Fruit fly (Drosophila melanogaster) whole organism, embryonic: ENCODE data around the gene Claspin.
A peak's percentile ranks its signal among the peaks of the same experiment; 100 is the strongest.

Experiments
- Awh ChIP-seq: fragments of 200-800 bp; sonication (Bioruptor generic); IDR thresholded peaks from 2 replicates; pipeline ENCODE4, ENCODE4 v1.3.6; 2022; ENCODE audit warnings: missing biosample characterization, missing genetic modification characterization
- BEAF-32 ChIP-seq: fragments of 200-800 bp; sonication (Bioruptor generic); optimal IDR thresholded peaks from 3 replicates; lab custom pipeline; 2017; ENCODE audit warnings: missing biosample characterization, missing genetic modification characterization, mild to moderate bottlenecking, moderate library complexity, missing genetic modification reagents
- Bteb2 ChIP-seq: fragments of 200-800 bp; sonication (Bioruptor generic); optimal IDR thresholded peaks from 2 replicates; lab custom pipeline; 2016; ENCODE audit warnings: missing biosample characterization, missing genetic modification characterization
- CG10147 ChIP-seq: fragments of 200-800 bp; sonication (Bioruptor generic); optimal IDR thresholded peaks from 2 replicates; lab custom pipeline; 2019; ENCODE audit warnings: missing biosample characterization, mild to moderate bottlenecking, missing genetic modification characterization, moderate library complexity
- CG11504 ChIP-seq: fragments of 200-800 bp; sonication (Bioruptor generic); optimal IDR thresholded peaks from 3 replicates; lab custom pipeline; 2019; ENCODE audit warnings: missing biosample characterization, mild to moderate bottlenecking, missing genetic modification characterization, moderate library complexity
- CG11560 ChIP-seq: fragments of 200-800 bp; sonication (Bioruptor generic); IDR thresholded peaks from 3 replicates; pipeline ENCODE4 v1.3.6; 2022; ENCODE audit warnings: missing biosample characterization, missing genetic modification characterization
- CG12769 ChIP-seq: fragments of 200-800 bp; sonication (Bioruptor generic); optimal IDR thresholded peaks from 2 replicates; lab custom pipeline; 2019; ENCODE audit warnings: missing biosample characterization, mild to moderate bottlenecking, missing genetic modification characterization, moderate library complexity
- CG13424 ChIP-seq: fragments of 200-800 bp; sonication (Bioruptor generic); optimal IDR thresholded peaks from 2 replicates; lab custom pipeline; 2019; ENCODE audit warnings: missing biosample characterization, mild to moderate bottlenecking, missing genetic modification characterization, moderate library complexity
- CG1529 ChIP-seq: fragments of 200-800 bp; sonication (Bioruptor generic); optimal IDR thresholded peaks from 3 replicates; lab custom pipeline; 2018; ENCODE audit warnings: missing biosample characterization, missing genetic modification characterization
- CG31224 ChIP-seq: fragments of 200-800 bp; sonication (Bioruptor generic); IDR thresholded peaks from 2 replicates; pipeline ENCODE4 v1.3.6; 2022; ENCODE audit warnings: missing biosample characterization, missing genetic modification characterization
- CG31388 ChIP-seq: fragments of 200-800 bp; sonication (Bioruptor generic); optimal IDR thresholded peaks from 2 replicates; lab custom pipeline; 2016; ENCODE audit warnings: missing biosample characterization, missing genetic modification characterization
- CG3407 ChIP-seq: fragments of 200-800 bp; sonication (Bioruptor generic); optimal IDR thresholded peaks from 2 replicates; lab custom pipeline; 2018; ENCODE audit warnings: missing biosample characterization, mild to moderate bottlenecking, missing genetic modification characterization
- CG34422 ChIP-seq: fragments of 200-800 bp; sonication (Bioruptor generic); IDR thresholded peaks from 3 replicates; pipeline ENCODE4 v1.3.6; 2022; ENCODE audit warnings: missing biosample characterization, missing genetic modification characterization
- CG6654 ChIP-seq: fragments of 200-800 bp; sonication (Bioruptor generic); optimal IDR thresholded peaks from 2 replicates; lab custom pipeline; 2017; ENCODE audit warnings: missing biosample characterization, mild to moderate bottlenecking, missing genetic modification characterization
- CG6765 ChIP-seq: fragments of 200-800 bp; sonication (Bioruptor generic); optimal IDR thresholded peaks from 3 replicates; lab custom pipeline; 2017; ENCODE audit warnings: missing biosample characterization, mild to moderate bottlenecking, missing genetic modification characterization
- CG8290 ChIP-seq, 3 experiments: fragments of 200-800 bp; sonication (Bioruptor generic); optimal IDR thresholded peaks; 2 replicates each; lab custom pipeline; 2016 to 2019; ENCODE audit warnings: missing biosample characterization in 3 of 3, missing genetic modification characterization in 3 of 3, mild to moderate bottlenecking in 2 of 3, moderate library complexity in 1 of 3
- CG8359 ChIP-seq: fragments of 200-800 bp; sonication (Bioruptor generic); optimal IDR thresholded peaks from 2 replicates; lab custom pipeline; 2017; ENCODE audit warnings: missing biosample characterization, mild to moderate bottlenecking, missing genetic modification characterization, borderline replicate concordance
- CG8944 ChIP-seq: fragments of 200-800 bp; sonication (Bioruptor generic); optimal IDR thresholded peaks from 3 replicates; lab custom pipeline; 2016; ENCODE audit warnings: missing biosample characterization, missing genetic modification characterization
- CoRest ChIP-seq: fragments of 200-800 bp; sonication (Bioruptor generic); optimal IDR thresholded peaks from 3 replicates; lab custom pipeline; 2018; ENCODE audit warnings: missing biosample characterization, mild to moderate bottlenecking, missing genetic modification characterization, moderate library complexity
- Dek ChIP-seq: fragments of 200-800 bp; sonication (Bioruptor generic); optimal IDR thresholded peaks from 3 replicates; lab custom pipeline; 2019; ENCODE audit warnings: missing biosample characterization, mild to moderate bottlenecking, missing genetic modification characterization, moderate library complexity
- Doc3 ChIP-seq: fragments of 200-800 bp; sonication (Bioruptor generic); IDR thresholded peaks from 3 replicates; pipeline ENCODE4 v1.3.6; 2022; ENCODE audit warnings: missing biosample characterization, missing genetic modification characterization; ENCODE audit not compliant: partially characterized antibody
- Dref ChIP-seq: fragments of 200-800 bp; sonication (Bioruptor generic); IDR thresholded peaks from 2 replicates; pipeline ENCODE4 v1.3.6; 2022; ENCODE audit warnings: missing biosample characterization, missing genetic modification characterization
- Drgx ChIP-seq: fragments of 200-800 bp; sonication (Bioruptor generic); IDR thresholded peaks from 2 replicates; pipeline ENCODE4 v1.3.6; 2022; ENCODE audit warnings: missing biosample characterization, missing genetic modification characterization
- Gsc ChIP-seq: fragments of 200-800 bp; sonication (Bioruptor generic); IDR thresholded peaks from 2 replicates; pipeline ENCODE4 v1.3.6; 2022; ENCODE audit warnings: missing biosample characterization, missing genetic modification characterization
- H15 ChIP-seq: fragments of 200-800 bp; sonication (Bioruptor generic); IDR thresholded peaks from 3 replicates; pipeline ENCODE4 v1.3.6; 2022; ENCODE audit warnings: missing biosample characterization, missing genetic modification characterization
- HLHmδ ChIP-seq: fragments of 200-800 bp; sonication (Bioruptor generic); optimal IDR thresholded peaks from 2 replicates; lab custom pipeline; 2018; ENCODE audit warnings: missing biosample characterization, mild to moderate bottlenecking, missing genetic modification characterization, moderate library complexity
- Hr3 ChIP-seq: fragments of 200-800 bp; sonication (Bioruptor generic); optimal IDR thresholded peaks from 3 replicates; lab custom pipeline; 2016; ENCODE audit warnings: missing biosample characterization, missing genetic modification characterization
- Med ChIP-seq: fragments of 200-800 bp; sonication (Bioruptor generic); peaks from one replicate; lab custom pipeline; 2016; ENCODE audit warnings: missing biosample characterization, missing genetic modification characterization, mild to moderate bottlenecking, inconsistent platforms, moderate library complexity
- Mrtf ChIP-seq: fragments of 200-800 bp; sonication (Bioruptor generic); IDR thresholded peaks from 3 replicates; pipeline ENCODE4 v1.3.6; 2022; ENCODE audit warnings: missing biosample characterization, missing genetic modification characterization
- Neu2 ChIP-seq: fragments of 200-800 bp; sonication (Bioruptor generic); optimal IDR thresholded peaks from 3 replicates; lab custom pipeline; 2016; ENCODE audit warnings: missing biosample characterization, missing genetic modification characterization, borderline replicate concordance
- PHDP ChIP-seq: fragments of 200-800 bp; sonication (Bioruptor generic); optimal IDR thresholded peaks from 3 replicates; lab custom pipeline; 2018; ENCODE audit warnings: missing biosample characterization, mild to moderate bottlenecking, missing genetic modification characterization, moderate library complexity
- Sox100B ChIP-seq: fragments of 200-800 bp; sonication (Bioruptor generic); optimal IDR thresholded peaks from 3 replicates; lab custom pipeline; 2018; ENCODE audit warnings: missing biosample characterization, mild to moderate bottlenecking, missing genetic modification characterization
- aop ChIP-seq: fragments of 200-800 bp; sonication (Bioruptor generic); IDR thresholded peaks from 2 replicates; pipeline ENCODE4 v1.3.6; 2022; ENCODE audit warnings: missing biosample characterization, missing genetic modification characterization
- bsh ChIP-seq, 2 experiments: fragments of 200-800 bp; sonication (Bioruptor generic); optimal IDR thresholded peaks; 2 replicates each; lab custom pipeline; 2017 to 2018; ENCODE audit warnings: mild to moderate bottlenecking in 2 of 2, missing biosample characterization in 2 of 2, missing genetic modification characterization in 2 of 2, moderate library complexity in 1 of 2
- cad ChIP-seq: fragments of >200 bp; optimal IDR thresholded peaks from 2 replicates; lab custom pipeline; 2017; ENCODE audit warnings: missing biosample characterization, missing genetic modification characterization
- dm ChIP-seq: fragments of 200-800 bp; sonication (Bioruptor generic); optimal IDR thresholded peaks from 3 replicates; lab custom pipeline; 2016; ENCODE audit warnings: missing biosample characterization, missing genetic modification characterization
- dmrt11E ChIP-seq: fragments of 200-800 bp; sonication (Bioruptor generic); optimal IDR thresholded peaks from 3 replicates; lab custom pipeline; 2018; ENCODE audit warnings: missing biosample characterization, mild to moderate bottlenecking, missing genetic modification characterization, moderate library complexity
- dmrt99B ChIP-seq: fragments of 200-800 bp; sonication (Bioruptor generic); optimal IDR thresholded peaks from 2 replicates; lab custom pipeline; 2018; ENCODE audit warnings: missing biosample characterization, mild to moderate bottlenecking, missing genetic modification characterization, moderate library complexity
- gce ChIP-seq: fragments of 200-800 bp; sonication (Bioruptor generic); IDR thresholded peaks from 3 replicates; pipeline ENCODE4 v1.3.6; 2022; ENCODE audit warnings: missing biosample characterization, missing genetic modification characterization
- hth ChIP-seq: fragments of >200 bp; optimal IDR thresholded peaks from 2 replicates; lab custom pipeline; 2017; ENCODE audit warnings: inconsistent platforms
- kah ChIP-seq: fragments of 200-800 bp; sonication (Bioruptor generic); optimal IDR thresholded peaks from 2 replicates; lab custom pipeline; 2018; ENCODE audit warnings: missing biosample characterization, mild to moderate bottlenecking, missing genetic modification characterization
- onecut ChIP-seq: fragments of 200-800 bp; sonication (Bioruptor generic); IDR thresholded peaks from 2 replicates; pipeline ENCODE4 v1.3.6; 2022; ENCODE audit warnings: missing biosample characterization, missing genetic modification characterization
- pb ChIP-seq: fragments of 200-800 bp; sonication (Bioruptor generic); optimal IDR thresholded peaks from 3 replicates; lab custom pipeline; 2016; ENCODE audit warnings: missing biosample characterization, missing genetic modification characterization
- schlank ChIP-seq: fragments of 200-800 bp; sonication (Bioruptor generic); optimal IDR thresholded peaks from 2 replicates; lab custom pipeline; 2018; ENCODE audit warnings: missing biosample characterization, mild to moderate bottlenecking, missing genetic modification characterization
- sens ChIP-seq: fragments of 200-800 bp; sonication (Bioruptor generic); peaks from one replicate; lab custom pipeline; 2016; ENCODE audit warnings: missing biosample characterization, missing genetic modification characterization
- sna ChIP-seq: fragments of 200-800 bp; sonication (Bioruptor generic); IDR thresholded peaks from 2 replicates; pipeline ENCODE4 v1.3.6; 2022; ENCODE audit warnings: missing biosample characterization, missing genetic modification characterization; ENCODE audit not compliant: partially characterized antibody
- tgo ChIP-seq: fragments of 200-800 bp; sonication (Bioruptor generic); IDR thresholded peaks from 3 replicates; pipeline ENCODE4 v1.3.6; 2022; ENCODE audit warnings: missing biosample characterization, missing genetic modification characterization

Gene Claspin

DNA sequence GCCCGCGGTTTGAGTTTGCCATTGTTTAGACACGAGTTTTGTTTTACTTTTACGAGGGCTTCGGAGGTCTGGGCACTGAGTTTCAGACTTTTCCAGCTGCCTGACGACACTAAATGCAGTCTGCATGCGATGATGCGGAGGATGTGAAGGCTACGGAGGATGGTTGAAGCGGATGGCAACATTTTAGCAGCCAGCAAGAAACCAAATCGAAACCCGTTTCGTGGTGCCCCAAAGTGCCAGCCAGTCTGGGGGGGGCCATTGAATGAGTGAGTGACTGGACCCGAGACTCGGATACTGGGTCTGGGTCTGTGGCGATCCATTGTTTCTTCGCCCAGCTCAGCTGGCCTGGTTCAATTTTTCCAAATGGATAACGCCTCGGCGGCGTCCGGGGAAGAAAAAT is 36.0 kb downstream of the Claspin start (continued):
- TF ChIP-seq CG8359 (GFP tag; lab: Kevin White, UChicago): no peak
- TF ChIP-seq CG12769 (tag; lab: Kevin White, UChicago): peak; percentile 21
- 0 out of 3 replicates have a peak, but pooled peaks have one; percentile 24 for TF ChIP-seq gce
- TF ChIP-seq HLHmδ (GFP tag; lab: Kevin White, UChicago): no peak
- TF ChIP-seq Neu2 (GFP tag; lab: Kevin White, UChicago): no peak
- TF ChIP-seq CG10147 (GFP tag; lab: Kevin White, UChicago): no peak
- peak; percentile 21 for TF ChIP-seq Med (GFP tag; lab: Kevin White, UChicago)
- no peak for TF ChIP-seq Dref (GFP tag; lab: Robert Waterston, UW)
- no peak for TF ChIP-seq cad (GFP tag; lab: Kevin White, UChicago)
- TF ChIP-seq sna: no peak
- no peak for TF ChIP-seq Doc3 (GFP tag; lab: Robert Waterston, UW)
- no peak for TF ChIP-seq H15
- no peak for TF ChIP-seq CG1529
- TF ChIP-seq CG8290 (GFP tag; optimal IDR thresholded peaks at IDR 0.05; lab: Kevin White, UChicago): no peak
- peak in 1 of 2 experiments; percentile 7 for TF ChIP-seq CG8290 (tag; optimal IDR thresholded peaks at IDR 0.05; lab: Kevin White, UChicago)
- TF ChIP-seq CG13424: no peak

DNA sequence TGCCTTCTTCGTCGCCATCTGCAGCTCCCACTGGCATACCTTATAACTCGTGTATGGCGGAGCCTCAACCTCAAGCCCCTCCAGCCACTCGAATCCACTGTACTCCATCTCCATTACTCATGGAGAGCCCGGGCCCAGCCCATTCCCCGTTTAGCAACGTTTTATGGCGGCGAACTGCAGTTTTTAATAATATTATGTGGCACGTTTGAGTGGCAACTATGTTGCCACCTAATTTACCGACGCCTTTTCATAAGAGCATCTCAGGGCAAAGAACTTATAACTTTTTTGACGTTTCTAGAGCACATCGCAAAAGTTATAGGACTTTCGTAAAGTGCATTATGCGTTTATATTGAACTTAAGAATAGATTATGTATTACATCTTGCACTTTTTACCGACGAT is 38.7 kb downstream of the Claspin start:
- 0 out of 2 replicates have a peak, but pooled peaks have one; percentile 7 for TF ChIP-seq Drgx (GFP tag; lab: Robert Waterston, UW)
- no peak for TF ChIP-seq PHDP (tag; lab: Kevin White, UChicago)
- no peak for TF ChIP-seq Dek (tag; lab: Kevin White, UChicago)
- TF ChIP-seq hth: no peak
- no peak for TF ChIP-seq CG6654
- TF ChIP-seq aop (GFP tag; lab: Robert Waterston, UW): no peak
- no peak for TF ChIP-seq CG3407 (GFP tag; lab: Kevin White, UChicago)
- peak; percentile 38 for TF ChIP-seq sens
- no peak for TF ChIP-seq tgo
- TF ChIP-seq Gsc (GFP tag; lab: Robert Waterston, UW): no peak
- TF ChIP-seq dmrt11E (tag; lab: Kevin White, UChicago): no peak

DNA sequence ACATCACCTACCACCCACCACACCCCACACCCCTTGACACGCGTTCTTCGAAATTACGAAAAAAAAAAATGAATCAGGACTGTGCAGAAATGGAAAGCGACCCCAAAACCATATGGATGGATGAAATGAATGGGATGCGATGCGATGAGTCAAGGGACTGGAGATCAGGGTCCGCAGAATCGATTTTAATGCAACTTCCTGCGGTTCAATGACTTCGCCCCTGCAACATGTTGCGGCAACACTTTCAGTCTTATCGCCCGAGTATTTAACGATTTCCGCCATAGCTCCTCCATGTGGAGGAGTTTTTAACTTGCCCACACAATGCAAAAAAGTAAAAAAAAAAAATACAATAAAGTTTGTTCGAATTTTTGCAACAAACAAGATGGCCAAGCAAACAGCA is 39.4 kb downstream of the Claspin start:
- TF ChIP-seq Bteb2 (GFP tag; lab: Kevin White, UChicago): no peak
- TF ChIP-seq onecut: 0 out of 2 replicates have a peak, but pooled peaks have one; percentile 20
- peak; percentile 88 for TF ChIP-seq CG11504 (tag; lab: Kevin White, UChicago)
- TF ChIP-seq, all 482 proteins: peak for 2

DNA sequence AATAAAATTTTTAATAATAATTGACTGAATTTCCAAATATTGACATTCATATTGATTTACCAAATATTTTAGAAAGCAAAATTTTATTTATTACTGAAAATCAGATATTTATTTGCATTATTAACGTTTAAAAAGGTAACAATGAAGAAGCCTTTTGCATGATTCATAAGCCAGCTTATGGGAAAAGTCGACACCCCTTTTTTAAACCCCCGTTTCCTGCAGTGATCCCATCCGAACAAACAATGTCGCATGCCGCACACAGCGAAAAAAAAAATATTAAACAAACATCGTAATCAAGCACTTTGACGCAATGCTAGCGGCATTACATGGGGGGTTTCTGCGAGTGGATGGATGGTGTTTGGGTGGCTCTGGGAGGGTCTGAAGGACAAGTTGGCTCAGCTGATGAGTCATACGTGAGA is 40.4 kb downstream of the Claspin start:
- TF ChIP-seq Sox100B (GFP tag; lab: Kevin White, UChicago): peak; percentile 46
- peak; percentile 44 for TF ChIP-seq schlank (tag; lab: Kevin White, UChicago)
- TF ChIP-seq gce: no peak
- 0 out of 3 replicates have a peak, but pooled peaks have one; percentile 20 for TF ChIP-seq Mrtf (GFP tag; lab: Robert Waterston, UW)
- TF ChIP-seq CG31388: no peak
- peak in 1 of 2 experiments; percentile 8 for TF ChIP-seq bsh (GFP tag; optimal IDR thresholded peaks at IDR 0.05; lab: Kevin White, UChicago)
- no peak for TF ChIP-seq dm
- peak; percentile 21 for TF ChIP-seq CG8944 (GFP tag; lab: Kevin White, UChicago)
- TF ChIP-seq kah (GFP tag; lab: Kevin White, UChicago): no peak
- no peak for TF ChIP-seq CG6765 (GFP tag; lab: Kevin White, UChicago)
- peak; percentile 19 for TF ChIP-seq Bteb2 (GFP tag; lab: Kevin White, UChicago)
- TF ChIP-seq Awh: 0 out of 2 replicates have a peak, but pooled peaks have one; percentile 30
- peak; percentile 44 for TF ChIP-seq CoRest (tag; lab: Kevin White, UChicago)
- TF ChIP-seq pb (GFP tag; lab: Kevin White, UChicago): no peak
- TF ChIP-seq CG34422 (GFP tag; lab: Robert Waterston, UW): no peak
- peak; percentile 75 for TF ChIP-seq dmrt99B (tag; lab: Kevin White, UChicago)
- no peak for TF ChIP-seq CG11560
- peak; percentile 27 for TF ChIP-seq Hr3
- no peak for TF ChIP-seq CG31224 (GFP tag; lab: Robert Waterston, UW)
- TF ChIP-seq sens: peak; percentile 60
- TF ChIP-seq BEAF-32 (GFP tag; lab: Kevin White, UChicago): no peak
